Fruit fly (Drosophila melanogaster) whole organism, pupa: ENCODE data around the gene Sfp84E.

ENCODE experiments used
- CG10348 ChIP-seq: fragments of 200-800 bp; sonication (Bioruptor generic); IDR thresholded peaks from 2 replicates; pipeline ENCODE4 v1.3.6; 2022; ENCODE audit warnings: missing biosample characterization, missing genetic modification characterization
- CG12605 ChIP-seq: fragments of 200-800 bp; sonication (Bioruptor generic); IDR thresholded peaks from 2 replicates; pipeline ENCODE4 v1.3.6; 2022; ENCODE audit warnings: missing biosample characterization, missing genetic modification characterization
- CG13204 ChIP-seq: fragments of 200-800 bp; sonication (Bioruptor generic); optimal IDR thresholded peaks from 2 replicates; lab custom pipeline; 2018; ENCODE audit warnings: missing biosample characterization, mild to moderate bottlenecking, missing genetic modification characterization, moderate library complexity
- CG14655 ChIP-seq: fragments of 200-800 bp; sonication (Bioruptor generic); optimal IDR thresholded peaks from 3 replicates; lab custom pipeline; 2017; ENCODE audit warnings: mild to moderate bottlenecking, missing biosample characterization, missing genetic modification reagents, missing genetic modification characterization
- CG15710 ChIP-seq: fragments of 200-800 bp; sonication (Bioruptor generic); optimal IDR thresholded peaks from 2 replicates; lab custom pipeline; 2018; ENCODE audit warnings: missing biosample characterization, mild to moderate bottlenecking, missing genetic modification characterization, moderate library complexity
- CG17806 ChIP-seq: fragments of 200-800 bp; sonication (Bioruptor generic); optimal IDR thresholded peaks from 2 replicates; lab custom pipeline; 2018; ENCODE audit warnings: missing biosample characterization, mild to moderate bottlenecking, missing genetic modification characterization, moderate library complexity
- CG32121 ChIP-seq: fragments of 200-800 bp; sonication (Bioruptor generic); IDR thresholded peaks from 2 replicates; pipeline ENCODE4 v1.3.6; 2022; ENCODE audit warnings: missing biosample characterization, missing genetic modification characterization
- CG34367 ChIP-seq: fragments of 200-800 bp; sonication (Bioruptor generic); optimal IDR thresholded peaks from 2 replicates; lab custom pipeline; 2018; ENCODE audit warnings: missing biosample characterization, mild to moderate bottlenecking, missing genetic modification characterization
- CG4496 ChIP-seq: fragments of 200-800 bp; sonication (Bioruptor generic); IDR thresholded peaks from 3 replicates; pipeline ENCODE4 v1.3.6; 2022; ENCODE audit warnings: missing biosample characterization, missing genetic modification characterization
- CG8159 ChIP-seq: fragments of 200-800 bp; sonication (Bioruptor generic); optimal IDR thresholded peaks from 3 replicates; lab custom pipeline; 2018; ENCODE audit warnings: missing biosample characterization, mild to moderate bottlenecking, missing genetic modification characterization, moderate library complexity
- CG8301 ChIP-seq: fragments of 200-800 bp; sonication (Bioruptor generic); optimal IDR thresholded peaks from 2 replicates; lab custom pipeline; 2018; ENCODE audit warnings: missing biosample characterization, mild to moderate bottlenecking, missing genetic modification characterization
- CG9948 ChIP-seq: fragments of 200-800 bp; sonication (Bioruptor generic); optimal IDR thresholded peaks from 2 replicates; lab custom pipeline; 2018; ENCODE audit warnings: missing biosample characterization, mild to moderate bottlenecking, missing genetic modification characterization, moderate library complexity
- D1 ChIP-seq: fragments of 200-800 bp; sonication (Bioruptor generic); optimal IDR thresholded peaks from 2 replicates; lab custom pipeline; 2018; ENCODE audit warnings: missing biosample characterization, mild to moderate bottlenecking, missing genetic modification characterization, moderate library complexity
- EcR ChIP-seq: fragments of 200-800 bp; sonication (Bioruptor generic); optimal IDR thresholded peaks from 3 replicates; lab custom pipeline; 2019; ENCODE audit warnings: missing biosample characterization, missing genetic modification characterization, mild to moderate bottlenecking, moderate library complexity, missing genetic modification reagents
- Ets98B ChIP-seq: fragments of 200-800 bp; sonication (Bioruptor generic); IDR thresholded peaks from 2 replicates; pipeline ENCODE4 v1.3.6; 2022; ENCODE audit warnings: missing biosample characterization, missing genetic modification characterization
- Pif1A ChIP-seq: fragments of 200-800 bp; sonication (Bioruptor generic); optimal IDR thresholded peaks from 3 replicates; lab custom pipeline; 2016; ENCODE audit warnings: missing biosample characterization, missing genetic modification characterization
- Pif1B ChIP-seq: fragments of 200-800 bp; sonication (Bioruptor generic); optimal IDR thresholded peaks from 3 replicates; lab custom pipeline; 2016; ENCODE audit warnings: missing biosample characterization, missing genetic modification characterization
- Snoo ChIP-seq: fragments of 200-800 bp; sonication (Bioruptor generic); optimal IDR thresholded peaks from 3 replicates; lab custom pipeline; 2017; ENCODE audit warnings: missing biosample characterization, mild to moderate bottlenecking, missing genetic modification characterization, inconsistent platforms
- fd96Ca ChIP-seq: fragments of 200-800 bp; sonication (Bioruptor generic); IDR thresholded peaks from 3 replicates; pipeline ENCODE4 v1.3.6; 2022; ENCODE audit warnings: missing biosample characterization, missing genetic modification characterization
- gl ChIP-seq: fragments of 200-800 bp; sonication (Bioruptor generic); optimal IDR thresholded peaks from 2 replicates; lab custom pipeline; 2018; ENCODE audit warnings: missing biosample characterization, mild to moderate bottlenecking, missing genetic modification characterization
- rn ChIP-seq: fragments of 200-800 bp; sonication (Bioruptor generic); IDR thresholded peaks from 2 replicates; pipeline ENCODE4 v1.3.6; 2022; ENCODE audit warnings: missing biosample characterization, missing genetic modification characterization

Gene Sfp84E

dm6 chr3R:7990799-7991423 lies 10.8 kb upstream of the Sfp84E start:
- TF ChIP-seq fd96Ca (GFP tag; lab: Robert Waterston, UW): 0 out of 3 replicates have a peak, but pooled peaks have one; percentile 14
- no peak for TF ChIP-seq CG4496 (GFP tag; lab: Robert Waterston, UW)
- peak; percentile 13 for TF ChIP-seq EcR (GFP tag; lab: Kevin White, UChicago)

dm6 chr3R:7990257-7990656 lies 10.1 kb upstream of the Sfp84E start:
- TF ChIP-seq fd96Ca (GFP tag; lab: Robert Waterston, UW) (no peak), D1 (tag; lab: Kevin White, UChicago) (no peak), CG34367 (tag; lab: Kevin White, UChicago) (no peak)

- TF ChIP-seq Snoo (tag; lab: Kevin White, UChicago): no peak
- TF ChIP-seq CG8301 (tag; lab: Kevin White, UChicago): no peak
- TF ChIP-seq D1 (tag; lab: Kevin White, UChicago): peak; percentile 83
- TF ChIP-seq CG32121 (GFP tag; lab: Robert Waterston, UW): no peak
- TF ChIP-seq Pif1A (GFP tag; lab: Kevin White, UChicago): no peak
- TF ChIP-seq fd96Ca (GFP tag; lab: Robert Waterston, UW): no peak
- TF ChIP-seq CG10348 (GFP tag; lab: Robert Waterston, UW): no peak
These were observed 1.3 kb upstream of the Sfp84E start for dm6 chr3R:7981396-7981795.

dm6 chr3R:7978379-7979009 lies 1.6 kb downstream of the Sfp84E start, which contains the start of the genes CD98hc and Os-C:
Gene CD98hc, minus strand, starts transcription at chr3R:7978428.
Gene Os-C, plus strand, starts transcription at chr3R:7978959.
- TF ChIP-seq CG13204 (GFP tag; lab: Kevin White, UChicago) (no peak), CG12605 (0 out of 2 replicates have a peak, but pooled peaks have one; percentile 17), CG8159 (tag; lab: Kevin White, UChicago) (no peak)

- TF ChIP-seq CG14655 (GFP tag; lab: Kevin White, UChicago) (no peak), Pif1B (GFP tag; lab: Kevin White, UChicago) (no peak), CG4496 (GFP tag; lab: Robert Waterston, UW) (0 out of 3 replicates have a peak, but pooled peaks have one; percentile 31), CG12605 (no peak), CG9948 (no peak), CG8159 (tag; lab: Kevin White, UChicago) (peak; percentile 16), Snoo (tag; lab: Kevin White, UChicago) (no peak), CG34367 (tag; lab: Kevin White, UChicago) (peak; percentile 8), EcR (GFP tag; lab: Kevin White, UChicago) (no peak), Pif1A (GFP tag; lab: Kevin White, UChicago) (no peak), CG8301 (tag; lab: Kevin White, UChicago) (no peak), D1 (tag; lab: Kevin White, UChicago) (no peak), CG13204 (GFP tag; lab: Kevin White, UChicago) (no peak), Ets98B (GFP tag; lab: Robert Waterston, UW) (no peak), CG32121 (GFP tag; lab: Robert Waterston, UW) (no peak), CG10348 (GFP tag; lab: Robert Waterston, UW) (no peak), gl (no peak), rn (GFP tag; lab: Robert Waterston, UW) (no peak), fd96Ca (GFP tag; lab: Robert Waterston, UW) (no peak), CG17806 (tag; lab: Kevin White, UChicago) (no peak), CG15710 (tag; lab: Kevin White, UChicago) (no peak)
These were observed 2.9 kb downstream of the Sfp84E start for dm6 chr3R:7977011-7977925.

- peak; percentile 62; the same call in 1 of the 2 replicates for TF ChIP-seq CG32121 (GFP tag; lab: Robert Waterston, UW)
- peak; percentile 57 for TF ChIP-seq Ets98B (GFP tag; lab: Robert Waterston, UW)
- TF ChIP-seq CG4496 (GFP tag; lab: Robert Waterston, UW): peak; percentile 73; the same call in 2 of the 3 replicates
These were observed 6.2 kb downstream of the Sfp84E start for dm6 chr3R:7973906-7974305.
